Worm (Caenorhabditis elegans) whole organism, L4 larva: Measurements from ENCODE around the gene ZC13.1.

Experiments
- D1046.2 ChIP-seq: fragments of 200-800 bp; sonication (Bioruptor generic); IDR thresholded peaks from 2 replicates; pipeline ENCODE4 v1.3.6; 2022; ENCODE audit warnings: missing genetic modification characterization, missing compliant biosample characterization
- F37D6.2 ChIP-seq: sonication (generic microtip); optimal IDR thresholded peaks from 2 replicates; lab custom pipeline; 2016; ENCODE audit warnings: mild to moderate bottlenecking, missing genetic modification characterization, missing compliant biosample characterization
- F44E2.7 ChIP-seq: fragments of 200-800 bp; sonication (Bioruptor generic); IDR thresholded peaks from 2 replicates; pipeline ENCODE4 v2.1.2; 2022; ENCODE audit warnings: missing genetic modification characterization, missing compliant biosample characterization
- T20F7.1 ChIP-seq: fragments of 200-800 bp; sonication (Bioruptor generic); optimal IDR thresholded peaks from 2 replicates; lab custom pipeline; 2018; ENCODE audit warnings: mild to moderate bottlenecking, missing genetic modification characterization, missing compliant biosample characterization
- T26A8.4 ChIP-seq: fragments of 200-800 bp; sonication (Bioruptor generic); IDR thresholded peaks from 2 replicates; pipeline ENCODE4 v1.3.6; 2022; ENCODE audit warnings: missing genetic modification characterization, missing compliant biosample characterization
- Y105C5A.15 ChIP-seq: fragments of 200-800 bp; sonication (Bioruptor generic); IDR thresholded peaks from 2 replicates; pipeline ENCODE4 v1.3.6; 2022; ENCODE audit warnings: missing genetic modification characterization, missing compliant biosample characterization
- Y5F2A.4 ChIP-seq: fragments of 200-800 bp; sonication (Bioruptor generic); optimal IDR thresholded peaks from 2 replicates; lab custom pipeline; 2018; ENCODE audit warnings: mild to moderate bottlenecking, missing genetic modification characterization, missing compliant biosample characterization
- Y75B8A.6 ChIP-seq: fragments of 200-800 bp; sonication (Bioruptor generic); IDR thresholded peaks from 2 replicates; pipeline ENCODE4 v1.3.6; 2022; ENCODE audit warnings: missing genetic modification reagents, missing genetic modification characterization, missing compliant biosample characterization
- ZK337.2 ChIP-seq: fragments of 200-800 bp; sonication (Bioruptor generic); IDR thresholded peaks from 2 replicates; pipeline ENCODE4 v1.3.6; 2022; ENCODE audit warnings: missing genetic modification reagents, missing genetic modification characterization, missing compliant biosample characterization
- ZK546.5 ChIP-seq, 2 experiments: sonication (generic microtip); optimal IDR thresholded peaks; 2 replicates each; lab custom pipeline; 2017; ENCODE audit warnings: missing biosample characterization in 2 of 2, missing genetic modification characterization in 2 of 2
- ama-1 ChIP-seq: fragments of 150-350 bp; optimal IDR thresholded peaks from 2 replicates; lab custom pipeline; 2014; ENCODE audit warnings: inconsistent platforms, mixed read lengths
- attf-4 ChIP-seq: sonication (generic microtip); optimal IDR thresholded peaks from 3 replicates; lab custom pipeline; 2017; ENCODE audit warnings: missing biosample characterization, missing genetic modification characterization
- ceh-20 ChIP-seq: fragments of 200-800 bp; sonication (Bioruptor generic); IDR thresholded peaks from 2 replicates; pipeline ENCODE4 v1.3.6; 2022; ENCODE audit warnings: missing genetic modification reagents, missing genetic modification characterization, missing compliant biosample characterization
- ceh-32 ChIP-seq: sonication (generic microtip); optimal IDR thresholded peaks from 2 replicates; lab custom pipeline; 2016; ENCODE audit warnings: mild to moderate bottlenecking, missing genetic modification characterization, missing compliant biosample characterization; ENCODE audit not compliant: poor library complexity
- ceh-62 ChIP-seq: sonication (generic microtip); optimal IDR thresholded peaks from 2 replicates; lab custom pipeline; 2017; ENCODE audit warnings: missing biosample characterization, missing genetic modification characterization
- ceh-82 ChIP-seq: sonication (generic microtip); optimal IDR thresholded peaks from 2 replicates; lab custom pipeline; 2017; ENCODE audit warnings: missing biosample characterization, missing genetic modification characterization
- ces-1 ChIP-seq: fragments of 150-350 bp; sonication (generic microtip); optimal IDR thresholded peaks from 4 replicates; lab custom pipeline; 2014; ENCODE audit warnings: missing biosample characterization, missing genetic modification reagents, missing genetic modification characterization
- cey-2 ChIP-seq: sonication (generic microtip); optimal IDR thresholded peaks from 3 replicates; lab custom pipeline; 2017; ENCODE audit warnings: missing genetic modification characterization, mild to moderate bottlenecking, missing compliant biosample characterization, antibody characterized with exemption, borderline replicate concordance; ENCODE audit not compliant: insufficient read depth
- ctbp-1 ChIP-seq: fragments of 200-800 bp; sonication (Bioruptor generic); IDR thresholded peaks from 2 replicates; pipeline ENCODE4 v1.3.6; 2022; ENCODE audit warnings: missing genetic modification reagents, missing genetic modification characterization, missing compliant biosample characterization
- daf-16 ChIP-seq, 3 experiments: sonication (generic microtip); optimal IDR thresholded peaks; 2 replicates each; lab custom pipeline; 2016 to 2017; ENCODE audit warnings: missing genetic modification characterization in 3 of 3, missing genetic modification reagents in 3 of 3, mild to moderate bottlenecking in 2 of 3, missing compliant biosample characterization in 2 of 3, missing biosample characterization in 1 of 3, moderate library complexity in 1 of 3
- dmd-6 ChIP-seq: fragments of 200-800 bp; sonication (Bioruptor generic); IDR thresholded peaks from 2 replicates; pipeline ENCODE4 v1.3.6; 2022; ENCODE audit warnings: missing genetic modification reagents, missing genetic modification characterization, missing compliant biosample characterization
- egl-43 ChIP-seq: fragments of 200-800 bp; sonication (Bioruptor generic); IDR thresholded peaks from 2 replicates; pipeline ENCODE4 v1.3.6; 2022; ENCODE audit warnings: missing genetic modification reagents, missing genetic modification characterization, missing compliant biosample characterization
- fkh-10 ChIP-seq: fragments of 150-350 bp; optimal IDR thresholded peaks from 2 replicates; lab custom pipeline; 2014; ENCODE audit warnings: missing biosample characterization, missing genetic modification reagents, missing genetic modification characterization
- fos-1 ChIP-seq: fragments of 150-350 bp; optimal IDR thresholded peaks from 2 replicates; lab custom pipeline; 2014; ENCODE audit warnings: missing biosample characterization, missing genetic modification characterization
- hmg-1.1 ChIP-seq: fragments of 200-800 bp; sonication (Bioruptor generic); IDR thresholded peaks from 2 replicates; pipeline ENCODE4 v1.3.6; 2022; ENCODE audit warnings: missing genetic modification reagents, missing genetic modification characterization, missing compliant biosample characterization
- lim-7 ChIP-seq: fragments of 200-800 bp; sonication (Bioruptor generic); IDR thresholded peaks from 2 replicates; pipeline ENCODE4 v1.3.6; 2022; ENCODE audit warnings: missing genetic modification characterization, missing compliant biosample characterization
- lin-15B ChIP-seq: fragments of 150-350 bp; sonication (generic microtip); optimal IDR thresholded peaks from 3 replicates; lab custom pipeline; 2014; ENCODE audit warnings: missing biosample characterization, missing genetic modification characterization
- lin-29 ChIP-seq: fragments of 200-800 bp; sonication (Bioruptor generic); IDR thresholded peaks from 2 replicates; pipeline ENCODE4 v1.3.6; 2022; ENCODE audit warnings: missing genetic modification reagents, missing genetic modification characterization, missing compliant biosample characterization
- lin-38 ChIP-seq: fragments of 200-800 bp; sonication (Bioruptor generic); IDR thresholded peaks from 2 replicates; pipeline ENCODE4 v1.3.6; 2022; ENCODE audit warnings: missing genetic modification reagents, missing genetic modification characterization, missing compliant biosample characterization
- lir-3 ChIP-seq: sonication (generic microtip); optimal IDR thresholded peaks from 2 replicates; lab custom pipeline; 2016; ENCODE audit warnings: mild to moderate bottlenecking, missing genetic modification characterization, missing compliant biosample characterization
- lsy-2 ChIP-seq, 2 experiments: fragments of 150-350 bp in 1 of 2; sonication (generic microtip) in 1 of 2; optimal IDR thresholded peaks; 2 replicates each; lab custom pipeline; 2014 to 2017; ENCODE audit warnings: missing biosample characterization in 2 of 2, missing genetic modification characterization in 2 of 2
- madf-9 ChIP-seq: fragments of 200-800 bp; sonication (Bioruptor generic); conservative IDR thresholded peaks from 2 replicates; pipeline ENCODE4 v1.3.6; 2022; ENCODE audit warnings: missing genetic modification reagents, missing genetic modification characterization, missing compliant biosample characterization
- mdl-1 ChIP-seq, 2 experiments: fragments of 150-350 bp in 1 of 2; sonication (generic microtip) in 1 of 2; optimal IDR thresholded peaks; 2 replicates each; lab custom pipeline; 2014 to 2017; ENCODE audit warnings: missing biosample characterization in 2 of 2, missing genetic modification characterization in 2 of 2
- mdt-29 ChIP-seq: fragments of 200-800 bp; sonication (Bioruptor generic); IDR thresholded peaks from 2 replicates; pipeline ENCODE4 v1.3.6; 2022; ENCODE audit warnings: missing genetic modification reagents, missing genetic modification characterization, missing compliant biosample characterization
- mep-1 ChIP-seq: fragments of 150-350 bp; sonication (generic microtip); optimal IDR thresholded peaks from 3 replicates; lab custom pipeline; 2014; ENCODE audit warnings: missing biosample characterization, missing genetic modification characterization
- nhr-10 ChIP-seq: fragments of 150-350 bp; optimal IDR thresholded peaks from 2 replicates; lab custom pipeline; 2014; ENCODE audit warnings: missing biosample characterization, missing genetic modification characterization
- nhr-11 ChIP-seq: fragments of 150-350 bp; optimal IDR thresholded peaks from 2 replicates; lab custom pipeline; 2014; ENCODE audit warnings: missing biosample characterization, missing genetic modification characterization
- nhr-111 ChIP-seq: fragments of 200-800 bp; sonication (Bioruptor generic); optimal IDR thresholded peaks from 2 replicates; lab custom pipeline; 2018; ENCODE audit warnings: mild to moderate bottlenecking, missing genetic modification characterization, missing compliant biosample characterization
- nhr-41 ChIP-seq: fragments of 200-800 bp; sonication (Bioruptor generic); IDR thresholded peaks from 2 replicates; pipeline ENCODE4 v1.3.6; 2022; ENCODE audit warnings: missing genetic modification reagents, missing genetic modification characterization, missing compliant biosample characterization
- nhr-6 ChIP-seq: fragments of 150-350 bp; optimal IDR thresholded peaks from 2 replicates; lab custom pipeline; 2014; ENCODE audit warnings: missing biosample characterization, missing genetic modification characterization
- nhr-77 ChIP-seq: fragments of 150-350 bp; optimal IDR thresholded peaks from 2 replicates; lab custom pipeline; 2014; ENCODE audit warnings: missing biosample characterization, missing genetic modification characterization
- pha-4 ChIP-seq, 2 experiments: fragments of 150-350 bp in 1 of 2; fragments of 200-800 bp in 1 of 2; sonication (Bioruptor generic) in 1 of 2; IDR thresholded peaks in 1 of 2; optimal IDR thresholded peaks in 1 of 2; 2 replicates each; pipeline versions ENCODE4 v1.3.6 to Lab custom; 2014 to 2022; ENCODE audit warnings: missing genetic modification characterization in 2 of 2, missing genetic modification reagents in 2 of 2, missing biosample characterization in 1 of 2, missing compliant biosample characterization in 1 of 2
- php-3 ChIP-seq: fragments of 200-800 bp; sonication (Bioruptor generic); IDR thresholded peaks from 2 replicates; pipeline ENCODE4 v1.3.6; 2022; ENCODE audit warnings: missing genetic modification reagents, missing genetic modification characterization, missing compliant biosample characterization
- pqm-1 ChIP-seq: sonication (generic microtip); optimal IDR thresholded peaks from 2 replicates; lab custom pipeline; 2017; ENCODE audit warnings: missing biosample characterization, missing genetic modification characterization
- rbr-2 ChIP-seq: sonication (generic microtip); optimal IDR thresholded peaks from 2 replicates; lab custom pipeline; 2016; ENCODE audit warnings: missing genotype, missing genetic modification characterization, missing compliant biosample characterization
- snpc-4 ChIP-seq: fragments of 150-350 bp; optimal IDR thresholded peaks from 2 replicates; lab custom pipeline; 2014; ENCODE audit warnings: missing biosample characterization, missing genetic modification characterization
- spr-3 ChIP-seq: fragments of 200-800 bp; sonication (Bioruptor generic); optimal IDR thresholded peaks from 2 replicates; lab custom pipeline; 2018; ENCODE audit warnings: mild to moderate bottlenecking, missing genetic modification characterization, missing compliant biosample characterization
- tra-1 ChIP-seq: fragments of 200-800 bp; sonication (Bioruptor generic); IDR thresholded peaks from 2 replicates; pipeline ENCODE4 v1.3.6; 2022; ENCODE audit warnings: missing genetic modification reagents, missing genetic modification characterization, missing compliant biosample characterization
- unc-130 ChIP-seq: sonication (generic microtip); optimal IDR thresholded peaks from 2 replicates; lab custom pipeline; 2016; ENCODE audit warnings: missing genetic modification reagents, missing genetic modification characterization, missing compliant biosample characterization
- zfp-2 ChIP-seq: sonication (generic microtip); optimal IDR thresholded peaks from 2 replicates; lab custom pipeline; 2016; ENCODE audit warnings: mild to moderate bottlenecking, missing genetic modification characterization, missing compliant biosample characterization
- zip-2 ChIP-seq: fragments of 150-350 bp; optimal IDR thresholded peaks from 2 replicates; lab custom pipeline; 2014; ENCODE audit warnings: missing biosample characterization, missing genetic modification characterization

ZC13.1 gene

ce11 chrX:876935-877334 lies at the start of gene ZC13.1:
ZC13.1 (plus strand) TSS chrX:877239.
- TF ChIP-seq nhr-11 (peak; percentile 26), unc-130 (no peak), lim-7 (0 out of 2 replicates have a peak, but pooled peaks have one; percentile 39), nhr-41 (GFP tag; lab: Robert Waterston, UW) (no peak), T26A8.4 (GFP tag; lab: Robert Waterston, UW) (no peak), nhr-6 (tag; lab: Kevin White, UChicago) (no peak), php-3 (no peak), dmd-6 (0 out of 2 replicates have a peak, but pooled peaks have one; percentile 30), fos-1 (tag; lab: Kevin White, UChicago) (no peak), Y5F2A.4 (GFP tag; lab: Kevin White, UChicago) (no peak), nhr-10 (tag; lab: Kevin White, UChicago) (no peak), mep-1 (tag; lab: Kevin White, UChicago) (peak; percentile 85), lin-38 (peak; percentile 89), ceh-32 (no peak), pqm-1 (tag; lab: Kevin White, UChicago) (peak; percentile 65), attf-4 (tag; lab: Kevin White, UChicago) (no peak), lin-29 (GFP tag; lab: Robert Waterston, UW) (no peak), pha-4 (GFP tag; IDR thresholded peaks at IDR 0.05; lab: Robert Waterston, UW) (no peak), pha-4 (tag; optimal IDR thresholded peaks at IDR 0.05; lab: Kevin White, UChicago) (peak; percentile 38), Y75B8A.6 (GFP tag; lab: Robert Waterston, UW) (no peak), madf-9 (GFP tag; lab: Robert Waterston, UW) (no peak), egl-43 (GFP tag; lab: Robert Waterston, UW) (0 out of 2 replicates have a peak, but pooled peaks have one; percentile 5), ceh-20 (no peak), ama-1 (peak; percentile 35), lir-3 (tag; lab: Kevin White, UChicago) (no peak), ces-1 (GFP tag; lab: Kevin White, UChicago) (no peak), fkh-10 (GFP tag; lab: Kevin White, UChicago) (peak; percentile 66), spr-3 (GFP tag; lab: Kevin White, UChicago) (no peak), lsy-2 (tag; optimal IDR thresholded peaks at IDR 0.05; lab: Kevin White, UChicago) (peak in 1 of 2 experiments; percentile 81), nhr-77 (peak; percentile 81), lin-15B (no peak), daf-16 (GFP tag; optimal IDR thresholded peaks at IDR 0.05; lab: Kevin White, UChicago) (no peak), daf-16 (tag; optimal IDR thresholded peaks at IDR 0.05; lab: Kevin White, UChicago) (peak; percentile 64), ZK337.2 (GFP tag; lab: Robert Waterston, UW) (no peak), nhr-111 (GFP tag; lab: Kevin White, UChicago) (no peak), ctbp-1 (no peak), D1046.2 (GFP tag; lab: Robert Waterston, UW) (no peak), ceh-82 (no peak), hmg-1.1 (GFP tag; lab: Robert Waterston, UW) (peak; percentile 80), ceh-62 (tag; lab: Kevin White, UChicago) (no peak), zfp-2 (no peak), mdt-29 (no peak), tra-1 (GFP tag; lab: Robert Waterston, UW) (no peak), mdl-1 (tag; optimal IDR thresholded peaks at IDR 0.05; lab: Kevin White, UChicago) (peak in 1 of 2 experiments; percentile 45), snpc-4 (tag; lab: Kevin White, UChicago) (no peak), ZK546.5 (tag; optimal IDR thresholded peaks at IDR 0.05; lab: Kevin White, UChicago) (no peak), rbr-2 (tag; lab: Kevin White, UChicago) (peak; percentile 61), cey-2 (tag; lab: Kevin White, UChicago) (no peak), F37D6.2 (no peak), F44E2.7 (GFP tag; lab: Robert Waterston, UW) (no peak), Y105C5A.15 (GFP tag; lab: Robert Waterston, UW) (no peak), T20F7.1 (GFP tag; lab: Kevin White, UChicago) (peak; percentile 1), zip-2 (tag; lab: Kevin White, UChicago) (no peak)
